Fruit fly (Drosophila melanogaster) whole organism, embryonic: ENCODE data around the gene CG1532.

Experiments
- CG10209 ChIP-seq: fragments of 200-800 bp; sonication (Bioruptor generic); optimal IDR thresholded peaks from 3 replicates; lab custom pipeline; 2017; ENCODE audit warnings: missing biosample characterization, mild to moderate bottlenecking, missing genetic modification characterization, missing genetic modification reagents
- CG10321 ChIP-seq: fragments of 200-800 bp; sonication (Bioruptor generic); IDR thresholded peaks from 2 replicates; pipeline ENCODE4 v1.3.6; 2022; ENCODE audit warnings: missing biosample characterization, missing genetic modification characterization
- CG10959 ChIP-seq: fragments of 200-800 bp; sonication (Bioruptor generic); IDR thresholded peaks from 2 replicates; pipeline ENCODE4 v1.3.6; 2022; ENCODE audit warnings: missing biosample characterization, missing genetic modification characterization
- CG11695 ChIP-seq: fragments of 200-800 bp; sonication (Bioruptor generic); IDR thresholded peaks from 3 replicates; pipeline ENCODE4 v1.3.6; 2022; ENCODE audit warnings: missing biosample characterization, missing genetic modification characterization
- CG11696 ChIP-seq: fragments of 200-800 bp; sonication (Bioruptor generic); IDR thresholded peaks from 2 replicates; pipeline ENCODE4 v1.3.6; 2022; ENCODE audit warnings: missing biosample characterization, missing genetic modification characterization
- CG12071 ChIP-seq: fragments of 200-800 bp; sonication (Bioruptor generic); optimal IDR thresholded peaks from 3 replicates; lab custom pipeline; 2018; ENCODE audit warnings: missing biosample characterization, mild to moderate bottlenecking, missing genetic modification characterization
- CG14441 ChIP-seq: fragments of 200-800 bp; sonication (Bioruptor generic); IDR thresholded peaks from 2 replicates; pipeline ENCODE4 v1.3.6; 2022; ENCODE audit warnings: missing biosample characterization, missing genetic modification characterization
- CG17385 ChIP-seq: fragments of 200-800 bp; sonication (Bioruptor generic); optimal IDR thresholded peaks from 3 replicates; lab custom pipeline; 2018; ENCODE audit warnings: missing biosample characterization, mild to moderate bottlenecking, missing genetic modification characterization
- CG2129 ChIP-seq: fragments of 200-800 bp; sonication (Bioruptor generic); IDR thresholded peaks from 2 replicates; pipeline ENCODE4 v1.3.6; 2022; ENCODE audit warnings: missing biosample characterization, missing genetic modification characterization; ENCODE audit not compliant: partially characterized antibody
- CG2202 ChIP-seq: fragments of 200-800 bp; sonication (Bioruptor generic); optimal IDR thresholded peaks from 2 replicates; lab custom pipeline; 2018; ENCODE audit warnings: missing biosample characterization, mild to moderate bottlenecking, missing genetic modification characterization
- CG2875 ChIP-seq: fragments of 200-800 bp; sonication (Bioruptor generic); optimal IDR thresholded peaks from 2 replicates; lab custom pipeline; 2017; ENCODE audit warnings: missing biosample characterization, mild to moderate bottlenecking, missing genetic modification characterization, missing genetic modification reagents
- CG34224 ChIP-seq: fragments of 200-800 bp; sonication (Bioruptor generic); IDR thresholded peaks from 3 replicates; pipeline ENCODE4 v1.3.6; 2022; ENCODE audit warnings: missing biosample characterization, missing genetic modification characterization; ENCODE audit not compliant: partially characterized antibody
- CG7745 ChIP-seq: fragments of 200-800 bp; sonication (Bioruptor generic); optimal IDR thresholded peaks from 2 replicates; lab custom pipeline; 2018; ENCODE audit warnings: missing biosample characterization, mild to moderate bottlenecking, missing genetic modification characterization, moderate library complexity
- CTCF ChIP-seq: fragments of 200-800 bp; sonication (Bioruptor generic); optimal IDR thresholded peaks from 2 replicates; lab custom pipeline; 2017; ENCODE audit warnings: missing biosample characterization, mild to moderate bottlenecking, missing genetic modification characterization, moderate library complexity
- D19A ChIP-seq: fragments of 200-800 bp; optimal IDR thresholded peaks from 3 replicates; lab custom pipeline; 2019; ENCODE audit warnings: missing biosample characterization, mild to moderate bottlenecking, missing genetic modification characterization, moderate library complexity
- Deaf1 ChIP-seq: fragments of 200-800 bp; optimal IDR thresholded peaks from 3 replicates; lab custom pipeline; 2019; ENCODE audit warnings: missing biosample characterization, mild to moderate bottlenecking, missing genetic modification characterization, moderate library complexity
- Elba2 ChIP-seq: fragments of 200-800 bp; sonication (Bioruptor generic); optimal IDR thresholded peaks from 3 replicates; lab custom pipeline; 2016; ENCODE audit warnings: missing biosample characterization, missing genetic modification characterization
- Fer1 ChIP-seq: fragments of 200-800 bp; sonication (Bioruptor generic); optimal IDR thresholded peaks from 2 replicates; lab custom pipeline; 2017; ENCODE audit warnings: missing biosample characterization, mild to moderate bottlenecking, missing genetic modification characterization
- HLHmδ ChIP-seq: fragments of 200-800 bp; sonication (Bioruptor generic); optimal IDR thresholded peaks from 2 replicates; lab custom pipeline; 2018; ENCODE audit warnings: missing biosample characterization, mild to moderate bottlenecking, missing genetic modification characterization, moderate library complexity
- Nf-YB ChIP-seq: fragments of 200-800 bp; sonication (Bioruptor generic); optimal IDR thresholded peaks from 3 replicates; lab custom pipeline; 2019; ENCODE audit warnings: missing biosample characterization, mild to moderate bottlenecking, missing genetic modification characterization, moderate library complexity
- Nf-YC ChIP-seq: fragments of 200-800 bp; optimal IDR thresholded peaks from 3 replicates; lab custom pipeline; 2019; ENCODE audit warnings: missing biosample characterization, mild to moderate bottlenecking, missing genetic modification characterization, moderate library complexity
- PHDP ChIP-seq: fragments of 200-800 bp; sonication (Bioruptor generic); optimal IDR thresholded peaks from 3 replicates; lab custom pipeline; 2018; ENCODE audit warnings: missing biosample characterization, mild to moderate bottlenecking, missing genetic modification characterization, moderate library complexity
- Sox100B ChIP-seq: fragments of 200-800 bp; sonication (Bioruptor generic); optimal IDR thresholded peaks from 3 replicates; lab custom pipeline; 2018; ENCODE audit warnings: missing biosample characterization, mild to moderate bottlenecking, missing genetic modification characterization
- Sox102F ChIP-seq: fragments of 200-800 bp; sonication (Bioruptor generic); optimal IDR thresholded peaks from 2 replicates; lab custom pipeline; 2018; ENCODE audit warnings: missing biosample characterization, mild to moderate bottlenecking, missing genetic modification characterization, moderate library complexity
- TFAM ChIP-seq: fragments of 200-800 bp; sonication (Bioruptor generic); optimal IDR thresholded peaks from 2 replicates; lab custom pipeline; 2017; ENCODE audit warnings: missing biosample characterization, missing genetic modification characterization, inconsistent platforms
- Taf1 ChIP-seq: fragments of 200-800 bp; sonication (Bioruptor generic); IDR thresholded peaks from 2 replicates; pipeline ENCODE4 v1.3.6; 2022; ENCODE audit warnings: missing biosample characterization, missing genetic modification characterization
- Trl ChIP-seq, 3 experiments: fragments of >200 bp in 2 of 3; fragments of 200-800 bp in 1 of 3; sonication (Bioruptor generic) in 1 of 3; optimal IDR thresholded peaks; 2 replicates in 1 of 3; 3 replicates in 2 of 3; lab custom pipeline; 2016 to 2017; ENCODE audit warnings: missing biosample characterization in 1 of 3, missing genetic modification characterization in 1 of 3
- cg ChIP-seq: fragments of 200-800 bp; sonication (Bioruptor generic); optimal IDR thresholded peaks from 3 replicates; lab custom pipeline; 2019; ENCODE audit warnings: missing biosample characterization, mild to moderate bottlenecking, missing genetic modification characterization, moderate library complexity
- crol ChIP-seq: fragments of 200-800 bp; sonication (Bioruptor generic); IDR thresholded peaks from 2 replicates; pipeline ENCODE4 v1.3.6; 2022; ENCODE audit warnings: missing biosample characterization, missing genetic modification characterization
- gcm ChIP-seq: fragments of 200-800 bp; sonication (Bioruptor generic); optimal IDR thresholded peaks from 2 replicates; lab custom pipeline; 2019; ENCODE audit warnings: missing biosample characterization, mild to moderate bottlenecking, missing genetic modification characterization, moderate library complexity
- gsb ChIP-seq: fragments of 200-800 bp; sonication (Bioruptor generic); IDR thresholded peaks from 2 replicates; pipeline ENCODE4 v1.3.6; 2022; ENCODE audit warnings: missing biosample characterization, missing genetic modification characterization
- h ChIP-seq: fragments of >200 bp; optimal IDR thresholded peaks from 2 replicates; lab custom pipeline; 2017
- ham ChIP-seq: fragments of 200-800 bp; sonication (Bioruptor generic); IDR thresholded peaks from 2 replicates; pipeline ENCODE4 v1.3.6; 2022; ENCODE audit warnings: missing biosample characterization, missing genetic modification characterization
- insv ChIP-seq, 2 experiments: fragments of 200-800 bp; sonication (Bioruptor generic); optimal IDR thresholded peaks; 3 replicates each; lab custom pipeline; 2016 to 2018; ENCODE audit warnings: missing biosample characterization in 2 of 2, missing genetic modification characterization in 2 of 2
- jigr1 ChIP-seq: fragments of 200-800 bp; sonication (Bioruptor generic); IDR thresholded peaks from 3 replicates; pipeline ENCODE4 v1.3.6; 2022; ENCODE audit warnings: missing biosample characterization, missing genetic modification characterization
- ken ChIP-seq: fragments of 200-800 bp; sonication (Bioruptor generic); IDR thresholded peaks from 3 replicates; pipeline ENCODE4 v1.3.6; 2022; ENCODE audit warnings: missing biosample characterization, missing genetic modification characterization
- nom ChIP-seq: fragments of 200-800 bp; sonication (Bioruptor generic); optimal IDR thresholded peaks from 2 replicates; lab custom pipeline; 2017; ENCODE audit warnings: missing biosample characterization, missing genetic modification characterization, mild to moderate bottlenecking, moderate library complexity, missing genetic modification reagents
- pfk ChIP-seq: fragments of 200-800 bp; sonication (Bioruptor generic); optimal IDR thresholded peaks from 2 replicates; lab custom pipeline; 2018; ENCODE audit warnings: missing biosample characterization, mild to moderate bottlenecking, missing genetic modification characterization, moderate library complexity
- pros ChIP-seq: fragments of 200-800 bp; sonication (Bioruptor generic); optimal IDR thresholded peaks from 3 replicates; lab custom pipeline; 2019; ENCODE audit warnings: missing biosample characterization, mild to moderate bottlenecking, missing genetic modification characterization, moderate library complexity
- sd ChIP-seq: fragments of 200-800 bp; sonication (Bioruptor generic); optimal IDR thresholded peaks from 3 replicates; lab custom pipeline; 2018; ENCODE audit warnings: missing biosample characterization, mild to moderate bottlenecking, missing genetic modification characterization, moderate library complexity
- sim ChIP-seq: fragments of 200-800 bp; sonication (Bioruptor generic); IDR thresholded peaks from 2 replicates; pipeline ENCODE4 v1.3.6; 2022; ENCODE audit warnings: missing biosample characterization, missing genetic modification characterization
- sr ChIP-seq: fragments of 200-800 bp; sonication (Bioruptor generic); IDR thresholded peaks from 3 replicates; pipeline ENCODE4 v1.3.6; 2022; ENCODE audit warnings: missing biosample characterization, missing genetic modification characterization
- ssp ChIP-seq: fragments of 200-800 bp; sonication (Bioruptor generic); IDR thresholded peaks from 2 replicates; pipeline ENCODE4 v1.3.6; 2022; ENCODE audit warnings: missing biosample characterization, missing genetic modification characterization
- vnd ChIP-seq: fragments of 200-800 bp; sonication (Bioruptor generic); IDR thresholded peaks from 3 replicates; pipeline ENCODE4 v1.3.6; 2022; ENCODE audit warnings: missing biosample characterization, missing genetic modification characterization; ENCODE audit not compliant: partially characterized antibody
- vvl ChIP-seq: fragments of 200-800 bp; sonication (Bioruptor generic); IDR thresholded peaks from 2 replicates; pipeline ENCODE4 v1.3.6; 2022; ENCODE audit warnings: missing biosample characterization, missing genetic modification characterization
- z ChIP-seq: fragments of 200-800 bp; sonication (Bioruptor generic); IDR thresholded peaks from 3 replicates; pipeline ENCODE4 v1.3.6; 2022; ENCODE audit warnings: missing biosample characterization, missing genetic modification characterization
- zen2 ChIP-seq: fragments of 200-800 bp; sonication (Bioruptor generic); IDR thresholded peaks from 3 replicates; pipeline ENCODE4 v1.3.6; 2022; ENCODE audit warnings: missing biosample characterization, missing genetic modification characterization; ENCODE audit not compliant: partially characterized antibody

Gene CG1532

dm6 chrX:21058991-21059390 is 30.8 kb upstream of the CG1532 start (continued):
- peak; percentile 58 for TF ChIP-seq Deaf1
- peak; percentile 82 for TF ChIP-seq Fer1
- TF ChIP-seq ssp (GFP tag; lab: Robert Waterston, UW), result peak; percentile 64
- peak; percentile 84 for TF ChIP-seq CG2202
- no peak for TF ChIP-seq HLHmδ (GFP tag; lab: Kevin White, UChicago)
- no peak for TF ChIP-seq zen2
- TF ChIP-seq TFAM (GFP tag; lab: Kevin White, UChicago), result peak; percentile 31
- peak; percentile 86 for TF ChIP-seq Sox100B (GFP tag; lab: Kevin White, UChicago)
- no peak for TF ChIP-seq CG2129 (GFP tag; lab: Robert Waterston, UW)
- TF ChIP-seq CG14441, result peak; percentile 80
- peak; percentile 91 for TF ChIP-seq CG12071
- no peak for TF ChIP-seq h (lab: Kevin White, UChicago)
- TF ChIP-seq CG10209 (GFP tag; lab: Kevin White, UChicago), result peak; percentile 87
- peak; percentile 12 for TF ChIP-seq CG7745 (tag; lab: Kevin White, UChicago)

dm6 chrX:21058437-21058836 is 30.3 kb upstream of the CG1532 start:
- no peak for TF ChIP-seq CG34224 (GFP tag; lab: Robert Waterston, UW)
- TF ChIP-seq CTCF (GFP tag; lab: Kevin White, UChicago), result peak; percentile 84

- TF ChIP-seq D19A (tag; lab: Kevin White, UChicago), result peak; percentile 63
- no peak for TF ChIP-seq ham (GFP tag; lab: Robert Waterston, UW)
- TF ChIP-seq pfk (GFP tag; lab: Kevin White, UChicago), result peak; percentile 24
- no peak for TF ChIP-seq CG2875 (GFP tag; lab: Kevin White, UChicago)
- peak; percentile 39 for TF ChIP-seq Nf-YC (tag; lab: Kevin White, UChicago)
- peak; percentile 51 for TF ChIP-seq Nf-YB (GFP tag; lab: Kevin White, UChicago)
- TF ChIP-seq sim, result no peak
- peak; percentile 20 to 28 for TF ChIP-seq Trl (optimal IDR thresholded peaks at IDR 0.05; lab: Kevin White, UChicago)
- TF ChIP-seq Trl (GFP tag; optimal IDR thresholded peaks at IDR 0.05; lab: Kevin White, UChicago), result no peak
- peak; percentile 87 for TF ChIP-seq Elba2
- no peak for TF ChIP-seq Sox102F (GFP tag; lab: Kevin White, UChicago)
- TF ChIP-seq CG11695 (GFP tag; lab: Robert Waterston, UW), result no peak
- TF ChIP-seq gcm, result peak; percentile 64
- no peak for TF ChIP-seq CG10959
- peak; percentile 77 to 96 for TF ChIP-seq insv (GFP tag; optimal IDR thresholded peaks at IDR 0.05; lab: Kevin White, UChicago)
Measured at dm6 chrX:21056732-21057131, 28.6 kb upstream of the CG1532 start.

dm6 chrX:21054963-21055480 is 26.9 kb upstream of the CG1532 start:
- TF ChIP-seq sd (tag; lab: Kevin White, UChicago) (peak; percentile 60), ken (0 out of 3 replicates have a peak, but pooled peaks have one; percentile 28), gsb (GFP tag; lab: Robert Waterston, UW) (no peak), PHDP (tag; lab: Kevin White, UChicago) (no peak), cg (peak; percentile 81), Trl (optimal IDR thresholded peaks at IDR 0.05; lab: Kevin White, UChicago) (peak in 1 of 2 experiments; percentile 5), Trl (GFP tag; optimal IDR thresholded peaks at IDR 0.05; lab: Kevin White, UChicago) (no peak), z (0 out of 3 replicates have a peak, but pooled peaks have one; percentile 15), crol (GFP tag; lab: Robert Waterston, UW) (peak; percentile 93), CG11696 (GFP tag; lab: Robert Waterston, UW) (no peak), Taf1 (GFP tag; lab: Robert Waterston, UW) (no peak), nom (GFP tag; lab: Kevin White, UChicago) (peak; percentile 72), CG17385 (GFP tag; lab: Kevin White, UChicago) (peak; percentile 85), pros (GFP tag; lab: Kevin White, UChicago) (peak; percentile 10), sr (GFP tag; lab: Robert Waterston, UW) (peak; percentile 61; the same call in 2 of the 3 replicates), vnd (GFP tag; lab: Robert Waterston, UW) (no peak), vvl (GFP tag; lab: Robert Waterston, UW) (peak; percentile 12; the same call in 1 of the 2 replicates), jigr1 (GFP tag; lab: Robert Waterston, UW) (no peak), CG10321 (GFP tag; lab: Robert Waterston, UW) (no peak), HLHmδ (GFP tag; lab: Kevin White, UChicago) (peak; percentile 16)
